Worm (Caenorhabditis elegans) whole organism, L4 larva: Measurements from ENCODE around the gene obr-3.

Experiments used
- D1046.2 ChIP-seq: fragments of 200-800 bp; sonication (Bioruptor generic); IDR thresholded peaks from 2 replicates; pipeline ENCODE4 v1.3.6; 2022; ENCODE audit warnings: missing genetic modification characterization, missing compliant biosample characterization
- F44E2.7 ChIP-seq: fragments of 200-800 bp; sonication (Bioruptor generic); IDR thresholded peaks from 2 replicates; pipeline ENCODE4 v2.1.2; 2022; ENCODE audit warnings: missing genetic modification characterization, missing compliant biosample characterization
- F49E8.2 ChIP-seq: sonication (generic microtip); optimal IDR thresholded peaks from 2 replicates; lab custom pipeline; 2016; ENCODE audit warnings: missing compliant biosample characterization, mild to moderate bottlenecking, missing genetic modification characterization, borderline replicate concordance
- R02D3.7 ChIP-seq: fragments of 150-350 bp; sonication (generic microtip); optimal IDR thresholded peaks from 3 replicates; lab custom pipeline; 2014; ENCODE audit warnings: missing biosample characterization, missing genetic modification characterization
- T26A8.4 ChIP-seq: fragments of 200-800 bp; sonication (Bioruptor generic); IDR thresholded peaks from 2 replicates; pipeline ENCODE4 v1.3.6; 2022; ENCODE audit warnings: missing genetic modification characterization, missing compliant biosample characterization
- Y48G9A.11 ChIP-seq: fragments of 200-800 bp; sonication (Bioruptor generic); IDR thresholded peaks from 2 replicates; pipeline ENCODE4 v1.3.6; 2022; ENCODE audit warnings: missing genetic modification reagents, missing genetic modification characterization, missing compliant biosample characterization
- Y75B8A.6 ChIP-seq: fragments of 200-800 bp; sonication (Bioruptor generic); IDR thresholded peaks from 2 replicates; pipeline ENCODE4 v1.3.6; 2022; ENCODE audit warnings: missing genetic modification reagents, missing genetic modification characterization, missing compliant biosample characterization
- ZK337.2 ChIP-seq: fragments of 200-800 bp; sonication (Bioruptor generic); IDR thresholded peaks from 2 replicates; pipeline ENCODE4 v1.3.6; 2022; ENCODE audit warnings: missing genetic modification reagents, missing genetic modification characterization, missing compliant biosample characterization
- attf-4 ChIP-seq: sonication (generic microtip); optimal IDR thresholded peaks from 3 replicates; lab custom pipeline; 2017; ENCODE audit warnings: missing biosample characterization, missing genetic modification characterization
- ceh-44 ChIP-seq: fragments of 200-800 bp; sonication (Bioruptor generic); IDR thresholded peaks from 2 replicates; pipeline ENCODE4 v1.3.6; 2022; ENCODE audit warnings: missing genetic modification reagents, missing genetic modification characterization, missing compliant biosample characterization
- ces-1 ChIP-seq: fragments of 150-350 bp; sonication (generic microtip); optimal IDR thresholded peaks from 4 replicates; lab custom pipeline; 2014; ENCODE audit warnings: missing biosample characterization, missing genetic modification reagents, missing genetic modification characterization
- cey-2 ChIP-seq: sonication (generic microtip); optimal IDR thresholded peaks from 3 replicates; lab custom pipeline; 2017; ENCODE audit warnings: missing genetic modification characterization, mild to moderate bottlenecking, missing compliant biosample characterization, antibody characterized with exemption, borderline replicate concordance; ENCODE audit not compliant: insufficient read depth
- daf-12 ChIP-seq: fragments of 150-350 bp; optimal IDR thresholded peaks from 2 replicates; lab custom pipeline; 2014; ENCODE audit warnings: missing biosample characterization, missing genetic modification reagents, missing genetic modification characterization
- daf-19 ChIP-seq: fragments of 200-800 bp; sonication (Bioruptor generic); conservative IDR thresholded peaks from 2 replicates; pipeline ENCODE4 v1.3.6; 2022; ENCODE audit warnings: missing genetic modification characterization, missing compliant biosample characterization
- dmd-8 ChIP-seq: fragments of 200-800 bp; sonication (Bioruptor generic); IDR thresholded peaks from 2 replicates; pipeline ENCODE4 v1.3.6; 2022; ENCODE audit warnings: missing genetic modification characterization, missing compliant biosample characterization
- dmd-9 ChIP-seq: fragments of 200-800 bp; sonication (Bioruptor generic); IDR thresholded peaks from 2 replicates; pipeline ENCODE4 v1.3.6; 2022; ENCODE audit warnings: missing genetic modification reagents, missing genetic modification characterization, missing compliant biosample characterization
- dve-1 ChIP-seq: sonication (generic microtip); optimal IDR thresholded peaks from 2 replicates; lab custom pipeline; 2017; ENCODE audit warnings: antibody characterized with exemption, mild to moderate bottlenecking, missing genetic modification characterization, missing compliant biosample characterization; ENCODE audit not compliant: insufficient read depth
- fkh-10 ChIP-seq: fragments of 150-350 bp; optimal IDR thresholded peaks from 2 replicates; lab custom pipeline; 2014; ENCODE audit warnings: missing biosample characterization, missing genetic modification reagents, missing genetic modification characterization
- fos-1 ChIP-seq: fragments of 150-350 bp; optimal IDR thresholded peaks from 2 replicates; lab custom pipeline; 2014; ENCODE audit warnings: missing biosample characterization, missing genetic modification characterization
- gei-8 ChIP-seq: fragments of 200-800 bp; sonication (Bioruptor generic); optimal IDR thresholded peaks from 2 replicates; lab custom pipeline; 2018; ENCODE audit warnings: mild to moderate bottlenecking, missing genetic modification characterization, missing compliant biosample characterization
- hif-1 ChIP-seq, 2 experiments: sonication (generic microtip); optimal IDR thresholded peaks; 2 replicates each; lab custom pipeline; 2016 to 2017; ENCODE audit warnings: missing compliant biosample characterization in 2 of 2, missing genetic modification characterization in 2 of 2, missing genetic modification reagents in 2 of 2, missing genotype in 2 of 2, mild to moderate bottlenecking in 1 of 2
- hlh-11 ChIP-seq: fragments of 200-800 bp; sonication (Bioruptor generic); optimal IDR thresholded peaks from 2 replicates; lab custom pipeline; 2018; ENCODE audit warnings: mild to moderate bottlenecking, missing genetic modification characterization, missing compliant biosample characterization
- hmg-1.1 ChIP-seq: fragments of 200-800 bp; sonication (Bioruptor generic); IDR thresholded peaks from 2 replicates; pipeline ENCODE4 v1.3.6; 2022; ENCODE audit warnings: missing genetic modification reagents, missing genetic modification characterization, missing compliant biosample characterization
- lim-7 ChIP-seq: fragments of 200-800 bp; sonication (Bioruptor generic); IDR thresholded peaks from 2 replicates; pipeline ENCODE4 v1.3.6; 2022; ENCODE audit warnings: missing genetic modification characterization, missing compliant biosample characterization
- lin-1 ChIP-seq: fragments of 200-800 bp; sonication (Bioruptor generic); IDR thresholded peaks from 2 replicates; pipeline ENCODE4 v1.3.6; 2022; ENCODE audit warnings: missing genetic modification reagents, missing genetic modification characterization, missing compliant biosample characterization
- lin-13 ChIP-seq: fragments of 150-350 bp; optimal IDR thresholded peaks from 2 replicates; lab custom pipeline; 2014; ENCODE audit warnings: missing biosample characterization, missing genetic modification reagents, missing genetic modification characterization
- lir-3 ChIP-seq: sonication (generic microtip); optimal IDR thresholded peaks from 2 replicates; lab custom pipeline; 2016; ENCODE audit warnings: mild to moderate bottlenecking, missing genetic modification characterization, missing compliant biosample characterization
- madf-5 ChIP-seq, 2 experiments: fragments of 200-800 bp; sonication (Bioruptor generic); IDR thresholded peaks; 2 replicates each; pipeline ENCODE4 v1.3.6; 2022; ENCODE audit warnings: missing compliant biosample characterization in 2 of 2, missing genetic modification characterization in 2 of 2
- mdl-1 ChIP-seq, 2 experiments: fragments of 150-350 bp in 1 of 2; sonication (generic microtip) in 1 of 2; optimal IDR thresholded peaks; 2 replicates each; lab custom pipeline; 2014 to 2017; ENCODE audit warnings: missing biosample characterization in 2 of 2, missing genetic modification characterization in 2 of 2
- mep-1 ChIP-seq: fragments of 150-350 bp; sonication (generic microtip); optimal IDR thresholded peaks from 3 replicates; lab custom pipeline; 2014; ENCODE audit warnings: missing biosample characterization, missing genetic modification characterization
- nhr-102 ChIP-seq: sonication (generic microtip); optimal IDR thresholded peaks from 2 replicates; lab custom pipeline; 2016; ENCODE audit warnings: mild to moderate bottlenecking, missing genetic modification characterization, moderate library complexity, missing compliant biosample characterization
- nhr-28 ChIP-seq: fragments of 150-350 bp; optimal IDR thresholded peaks from 2 replicates; lab custom pipeline; 2014; ENCODE audit warnings: missing biosample characterization, missing genetic modification characterization
- nhr-42 ChIP-seq: fragments of 200-800 bp; sonication (Bioruptor generic); IDR thresholded peaks from 2 replicates; pipeline ENCODE4 v1.3.6; 2022; ENCODE audit warnings: missing genetic modification characterization, missing compliant biosample characterization
- nhr-48 ChIP-seq: sonication (generic microtip); optimal IDR thresholded peaks from 2 replicates; lab custom pipeline; 2016; ENCODE audit warnings: mild to moderate bottlenecking, missing genetic modification characterization, missing compliant biosample characterization
- nhr-6 ChIP-seq: fragments of 150-350 bp; optimal IDR thresholded peaks from 2 replicates; lab custom pipeline; 2014; ENCODE audit warnings: missing biosample characterization, missing genetic modification characterization
- nhr-77 ChIP-seq: fragments of 150-350 bp; optimal IDR thresholded peaks from 2 replicates; lab custom pipeline; 2014; ENCODE audit warnings: missing biosample characterization, missing genetic modification characterization
- pha-4 ChIP-seq, 2 experiments: fragments of 150-350 bp in 1 of 2; fragments of 200-800 bp in 1 of 2; sonication (Bioruptor generic) in 1 of 2; IDR thresholded peaks in 1 of 2; optimal IDR thresholded peaks in 1 of 2; 2 replicates each; pipeline versions ENCODE4 v1.3.6 to Lab custom; 2014 to 2022; ENCODE audit warnings: missing genetic modification characterization in 2 of 2, missing genetic modification reagents in 2 of 2, missing biosample characterization in 1 of 2, missing compliant biosample characterization in 1 of 2
- php-3 ChIP-seq: fragments of 200-800 bp; sonication (Bioruptor generic); IDR thresholded peaks from 2 replicates; pipeline ENCODE4 v1.3.6; 2022; ENCODE audit warnings: missing genetic modification reagents, missing genetic modification characterization, missing compliant biosample characterization
- pqm-1 ChIP-seq: sonication (generic microtip); optimal IDR thresholded peaks from 2 replicates; lab custom pipeline; 2017; ENCODE audit warnings: missing biosample characterization, missing genetic modification characterization
- rbr-2 ChIP-seq: sonication (generic microtip); optimal IDR thresholded peaks from 2 replicates; lab custom pipeline; 2016; ENCODE audit warnings: missing genotype, missing genetic modification characterization, missing compliant biosample characterization
- saeg-2 ChIP-seq: fragments of 200-800 bp; sonication (Bioruptor generic); IDR thresholded peaks from 2 replicates; pipeline ENCODE4 v1.3.6; 2022; ENCODE audit warnings: missing genetic modification reagents, missing genetic modification characterization, missing compliant biosample characterization
- snpc-1.2 ChIP-seq: fragments of 200-800 bp; sonication (Bioruptor generic); IDR thresholded peaks from 2 replicates; pipeline ENCODE4 v1.3.6; 2022; ENCODE audit warnings: missing genetic modification reagents, missing genetic modification characterization, missing compliant biosample characterization
- snpc-4 ChIP-seq: fragments of 150-350 bp; optimal IDR thresholded peaks from 2 replicates; lab custom pipeline; 2014; ENCODE audit warnings: missing biosample characterization, missing genetic modification characterization
- tag-97 ChIP-seq: fragments of 200-800 bp; sonication (Bioruptor generic); IDR thresholded peaks from 2 replicates; pipeline ENCODE4 v1.3.6; 2022; ENCODE audit warnings: missing genetic modification characterization, missing compliant biosample characterization
- unc-130 ChIP-seq: sonication (generic microtip); optimal IDR thresholded peaks from 2 replicates; lab custom pipeline; 2016; ENCODE audit warnings: missing genetic modification reagents, missing genetic modification characterization, missing compliant biosample characterization
- vab-7 ChIP-seq: fragments of 200-800 bp; sonication (Bioruptor generic); IDR thresholded peaks from 2 replicates; pipeline ENCODE4 v1.3.6; 2022; ENCODE audit warnings: missing genetic modification reagents, missing genetic modification characterization, missing compliant biosample characterization
- zag-1 ChIP-seq: fragments of 150-350 bp; optimal IDR thresholded peaks from 2 replicates; lab custom pipeline; 2014; ENCODE audit warnings: missing biosample characterization, missing genetic modification characterization

obr-3 gene

ce11 chrX:13781445-13782073 is 28.1 kb downstream of the obr-3 start (continued):
- peak; percentile 88 for TF ChIP-seq vab-7 (GFP tag; lab: Robert Waterston, UW)
- no peak for TF ChIP-seq R02D3.7
- TF ChIP-seq fos-1 (tag; lab: Kevin White, UChicago), result no peak
- peak; percentile 65; the same call in 1 of the 2 replicates for TF ChIP-seq ZK337.2 (GFP tag; lab: Robert Waterston, UW)
- no peak for TF ChIP-seq daf-12 (tag; lab: Kevin White, UChicago)
- no peak for TF ChIP-seq mep-1
- peak; percentile 36; the same call in 1 of the 2 replicates for TF ChIP-seq ceh-44
- TF ChIP-seq unc-130, result no peak
- no peak; the same call in 1 of the 2 replicates for TF ChIP-seq F44E2.7 (GFP tag; lab: Robert Waterston, UW)
- TF ChIP-seq T26A8.4, result peak; percentile 80
- no peak for TF ChIP-seq dve-1 (tag; lab: Kevin White, UChicago)
- peak; percentile 46 for TF ChIP-seq nhr-102
- peak; percentile 12 for TF ChIP-seq lin-13
- peak; percentile 65 for TF ChIP-seq hmg-1.1
- 0 out of 2 replicates have a peak, but pooled peaks have one; percentile 45 for TF ChIP-seq Y75B8A.6 (GFP tag; lab: Robert Waterston, UW)
- no peak for TF ChIP-seq gei-8 (GFP tag; lab: Kevin White, UChicago)
- TF ChIP-seq fkh-10 (GFP tag; lab: Kevin White, UChicago), result no peak
- TF ChIP-seq dmd-8 (GFP tag; lab: Robert Waterston, UW), result peak; percentile 75; the same call in 1 of the 2 replicates
- TF ChIP-seq nhr-6 (tag; lab: Kevin White, UChicago), result peak; percentile 41
- no peak for TF ChIP-seq nhr-77
- TF ChIP-seq php-3, result peak; percentile 24; the same call in 1 of the 2 replicates

- TF ChIP-seq saeg-2 (GFP tag; lab: Robert Waterston, UW) (no peak), snpc-1.2 (GFP tag; lab: Robert Waterston, UW) (no peak), D1046.2 (no peak), T26A8.4 (no peak), madf-5 (GFP tag; IDR thresholded peaks at IDR 0.05; lab: Robert Waterston, UW) (no peak), mdl-1 (tag; optimal IDR thresholded peaks at IDR 0.05; lab: Kevin White, UChicago) (no peak), lin-13 (no peak), snpc-4 (tag; lab: Kevin White, UChicago) (no peak), Y48G9A.11 (no peak), pha-4 (GFP tag; IDR thresholded peaks at IDR 0.05; lab: Robert Waterston, UW) (no peak), pha-4 (tag; optimal IDR thresholded peaks at IDR 0.05; lab: Kevin White, UChicago) (no peak), pqm-1 (tag; lab: Kevin White, UChicago) (peak; percentile 26), php-3 (no peak), ceh-44 (no peak), lir-3 (tag; lab: Kevin White, UChicago) (no peak), R02D3.7 (no peak), nhr-48 (tag; lab: Kevin White, UChicago) (no peak), hlh-11 (tag; lab: Kevin White, UChicago) (peak; percentile 44), gei-8 (GFP tag; lab: Kevin White, UChicago) (no peak), cey-2 (no peak), lin-1 (GFP tag; lab: Robert Waterston, UW) (0 out of 2 replicates have a peak, but pooled peaks have one; percentile 28), mep-1 (no peak), nhr-28 (tag; lab: Kevin White, UChicago) (peak; percentile 65), zag-1 (no peak), F49E8.2 (tag; lab: Kevin White, UChicago) (no peak), tag-97 (GFP tag; lab: Robert Waterston, UW) (no peak), daf-19 (GFP tag; lab: Robert Waterston, UW) (no peak), hmg-1.1 (no peak), lim-7 (GFP tag; lab: Robert Waterston, UW) (no peak), hif-1 (tag; optimal IDR thresholded peaks at IDR 0.05; lab: Kevin White, UChicago) (no peak), dmd-9 (no peak), ces-1 (GFP tag; lab: Kevin White, UChicago) (no peak), attf-4 (tag; lab: Kevin White, UChicago) (no peak), rbr-2 (no peak), nhr-42 (GFP tag; lab: Robert Waterston, UW) (no peak), nhr-77 (no peak), F44E2.7 (GFP tag; lab: Robert Waterston, UW) (no peak)
Observed at ce11 chrX:13775508-13775907, 34.2 kb downstream of the obr-3 start.
